Fruit fly (Drosophila melanogaster): Measurements from ENCODE around the gene Sirt7.

The Sirt7 gene

DNA sequence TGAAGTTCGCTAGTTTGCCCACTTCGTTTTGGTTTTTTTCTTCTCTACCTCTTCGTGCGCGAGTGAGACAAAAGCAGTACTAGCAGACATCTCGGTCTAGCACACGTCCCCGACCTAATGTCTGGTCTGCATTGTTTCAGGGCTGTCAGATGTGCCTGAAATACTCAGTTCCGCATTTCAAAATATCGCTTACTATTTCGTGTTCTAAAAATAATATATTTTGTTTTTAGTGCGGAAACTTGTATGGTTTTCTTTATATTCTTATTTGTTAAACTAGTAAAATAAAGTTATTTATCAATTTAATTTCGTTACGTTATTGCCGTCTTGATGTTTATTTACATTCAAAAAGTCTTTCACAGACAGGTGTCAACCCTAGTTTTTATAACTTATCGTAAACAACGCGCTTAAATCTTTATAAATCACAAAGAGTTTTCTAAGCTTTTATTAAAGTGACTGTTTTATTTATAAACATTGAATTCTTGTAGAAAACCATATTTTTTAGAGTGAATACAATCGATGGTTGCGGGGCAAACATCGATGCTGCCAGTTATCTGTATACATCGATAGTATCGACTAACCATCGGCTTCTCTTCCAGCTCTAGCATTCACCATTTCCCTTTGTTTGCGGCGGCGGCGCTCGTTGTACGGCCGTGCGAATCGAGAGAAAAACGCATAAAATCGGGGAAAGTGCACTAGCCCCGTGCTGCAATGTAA is 7.6 kb downstream of the Sirt7 start (continued):
- peak; percentile 77 for TF ChIP-seq CG3281 (GFP tag; optimal IDR thresholded peaks at IDR 0.05)
- TF ChIP-seq CG12219 (GFP tag; optimal IDR thresholded peaks at IDR 0.05), result peak; percentile 34
- peak; percentile 65 for TF ChIP-seq tap (tag; optimal IDR thresholded peaks at IDR 0.05)
- peak; percentile 2 for TF ChIP-seq jumu (GFP tag; optimal IDR thresholded peaks at IDR 0.05)
- no peak for TF ChIP-seq crol (GFP tag; IDR thresholded peaks at IDR 0.05)
- peak; percentile 74 for TF ChIP-seq dmrt99B (tag; optimal IDR thresholded peaks at IDR 0.05)
- peak; percentile 66 for TF ChIP-seq CG12299 (tag; optimal IDR thresholded peaks at IDR 0.05)
- no peak for TF ChIP-seq CG1024 (GFP tag; IDR thresholded peaks at IDR 0.05)
- no peak for TF ChIP-seq CG10321 (GFP tag; IDR thresholded peaks at IDR 0.05)
- TF ChIP-seq Jarid2 (GFP tag; optimal IDR thresholded peaks at IDR 0.05), result no peak
- TF ChIP-seq usp (GFP tag; optimal IDR thresholded peaks at IDR 0.05), result no peak
- peak; percentile 41 for TF ChIP-seq CG10654 (GFP tag; optimal IDR thresholded peaks at IDR 0.05)
- peak; percentile 64 for TF ChIP-seq CG8388 (GFP tag; optimal IDR thresholded peaks at IDR 0.05)
- TF ChIP-seq ewg (GFP tag; optimal IDR thresholded peaks at IDR 0.05), result peak; percentile 12
- no peak for TF ChIP-seq pnt (GFP tag; optimal IDR thresholded peaks at IDR 0.05)
- no peak for TF ChIP-seq ssp (GFP tag; IDR thresholded peaks at IDR 0.05)
- peak; percentile 39 for TF ChIP-seq Six4 (GFP tag; optimal IDR thresholded peaks at IDR 0.05)
- TF ChIP-seq sisA (GFP tag; IDR thresholded peaks at IDR 0.05), result no peak
- TF ChIP-seq Dek (tag; optimal IDR thresholded peaks at IDR 0.05), result peak; percentile 76
- TF ChIP-seq chif (GFP tag; optimal IDR thresholded peaks at IDR 0.05), result peak; percentile 46 to 47
- no peak for TF ChIP-seq stc (GFP tag; IDR thresholded peaks at IDR 0.05)
- TF ChIP-seq Dref (GFP tag; IDR thresholded peaks at IDR 0.05), result no peak
- no peak for TF ChIP-seq Rfx (GFP tag; IDR thresholded peaks at IDR 0.05)
- TF ChIP-seq Hand (GFP tag; optimal IDR thresholded peaks at IDR 0.05), result peak; percentile 51
- TF ChIP-seq Nf-YC (tag; optimal IDR thresholded peaks at IDR 0.05), result peak; percentile 72
- TF ChIP-seq lilli (GFP tag; optimal IDR thresholded peaks at IDR 0.05), result peak; percentile 72
- no peak for TF ChIP-seq CG8290 (GFP tag; optimal IDR thresholded peaks at IDR 0.05)
- TF ChIP-seq CG8290 (tag; optimal IDR thresholded peaks at IDR 0.05), result peak in 1 of 2 experiments; percentile 79

DNA sequence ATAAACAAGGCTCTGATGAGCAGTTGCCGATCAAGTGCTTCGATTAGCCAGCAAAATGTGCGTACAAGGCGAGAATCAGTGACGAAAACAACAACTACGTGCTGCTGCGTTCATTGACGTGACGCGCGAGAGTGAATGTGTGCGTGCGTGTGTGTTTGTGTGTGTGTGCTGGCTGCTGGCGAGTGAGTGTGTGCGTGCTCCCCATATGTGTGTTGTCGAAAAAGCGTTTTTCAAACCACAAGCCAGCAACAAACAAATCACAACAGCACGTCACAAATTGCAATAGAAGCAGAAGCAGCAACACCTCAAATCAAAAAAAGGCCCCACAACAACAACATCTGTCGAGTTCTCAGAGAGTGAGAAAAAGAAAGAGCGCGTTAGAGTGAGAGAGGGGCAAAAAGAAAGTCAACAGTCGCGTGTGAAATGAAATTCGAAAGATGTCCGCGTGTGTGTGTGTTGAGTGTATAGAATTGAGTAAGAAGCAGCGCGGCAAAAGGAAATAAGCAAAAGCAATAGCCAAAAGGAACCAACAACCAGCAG is 8.3 kb downstream of the Sirt7 start:
- TF ChIP-seq CG7357 (GFP tag; IDR thresholded peaks at IDR 0.05), result no peak
- peak; percentile 97 for TF ChIP-seq D (optimal IDR thresholded peaks at IDR 0.05)
- TF ChIP-seq D (GFP tag; optimal IDR thresholded peaks at IDR 0.05), result no peak
- TF ChIP-seq bigmax (GFP tag; optimal IDR thresholded peaks at IDR 0.05), result peak; percentile 45
- TF ChIP-seq CG8478 (optimal IDR thresholded peaks at IDR 0.05), result peak; percentile 91
- peak; percentile 10 for TF ChIP-seq sqz (GFP tag; optimal IDR thresholded peaks at IDR 0.05)
- TF ChIP-seq Camta (GFP tag; optimal IDR thresholded peaks at IDR 0.05), result no peak
- no peak for TF ChIP-seq CG13123 (GFP tag; optimal IDR thresholded peaks at IDR 0.05)
- peak; percentile 29 for TF ChIP-seq gro (GFP tag; optimal IDR thresholded peaks at IDR 0.05)
- TF ChIP-seq Med (GFP tag), result peak; percentile 33
- TF ChIP-seq Trl (optimal IDR thresholded peaks at IDR 0.05), result peak in 1 of 2 experiments; percentile 62
- no peak for TF ChIP-seq Trl (GFP tag; optimal IDR thresholded peaks at IDR 0.05)
- TF ChIP-seq CG17385 (GFP tag; optimal IDR thresholded peaks at IDR 0.05), result peak; percentile 19
- TF ChIP-seq Jarid2 (GFP tag; optimal IDR thresholded peaks at IDR 0.05), result peak; percentile 75
- TF ChIP-seq cg (GFP tag; optimal IDR thresholded peaks at IDR 0.05), result peak; percentile 97
- TF ChIP-seq Blimp-1 (GFP tag; optimal IDR thresholded peaks at IDR 0.05), result peak; percentile 4
- TF ChIP-seq tll (GFP tag; optimal IDR thresholded peaks at IDR 0.05), result peak in 1 of 2 experiments; percentile 32
- peak; percentile 17 for TF ChIP-seq CG1832 (GFP tag; optimal IDR thresholded peaks at IDR 0.05)

All from whole organism, embryonic.